Worm (Caenorhabditis elegans) whole organism, young adult: ENCODE results near the gene best-13.

Experiments
- B0019.2 ChIP-seq: fragments of 200-800 bp; sonication (Bioruptor generic); conservative IDR thresholded peaks from 2 replicates; pipeline ENCODE4 v1.3.6; 2022; ENCODE audit warnings: missing genetic modification reagents, missing genetic modification characterization, missing compliant biosample characterization
- B0261.1 ChIP-seq: sonication (generic microtip); optimal IDR thresholded peaks from 2 replicates; lab custom pipeline; 2016; ENCODE audit warnings: mild to moderate bottlenecking, missing genetic modification characterization, moderate library complexity, missing compliant biosample characterization
- F22D6.2 ChIP-seq: sonication (generic microtip); optimal IDR thresholded peaks from 2 replicates; lab custom pipeline; 2016; ENCODE audit warnings: mild to moderate bottlenecking, missing genetic modification characterization, missing compliant biosample characterization
- F23B12.7 ChIP-seq: sonication (generic microtip); optimal IDR thresholded peaks from 2 replicates; lab custom pipeline; 2017; ENCODE audit warnings: missing genetic modification characterization, mild to moderate bottlenecking, missing compliant biosample characterization, antibody characterized with exemption, moderate library complexity; ENCODE audit not compliant: insufficient read depth
- F52B5.7 ChIP-seq: sonication (generic microtip); optimal IDR thresholded peaks from 2 replicates; lab custom pipeline; 2016; ENCODE audit warnings: mild to moderate bottlenecking, missing genetic modification characterization, missing compliant biosample characterization
- F57A8.1 ChIP-seq: fragments of 200-800 bp; sonication (Bioruptor generic); optimal IDR thresholded peaks from 2 replicates; lab custom pipeline; 2018; ENCODE audit warnings: mild to moderate bottlenecking, missing genetic modification characterization, moderate library complexity, missing compliant biosample characterization
- K11D2.4 ChIP-seq: fragments of 200-800 bp; sonication (Bioruptor generic); IDR thresholded peaks from 2 replicates; pipeline ENCODE4 v1.3.6; 2022; ENCODE audit warnings: missing genetic modification reagents, missing genetic modification characterization, missing compliant biosample characterization
- T07F8.4 ChIP-seq: sonication (generic microtip); optimal IDR thresholded peaks from 2 replicates; lab custom pipeline; 2016; ENCODE audit warnings: mild to moderate bottlenecking, missing genetic modification characterization, moderate library complexity, missing compliant biosample characterization
- Y79H2A.3 ChIP-seq: fragments of 200-800 bp; sonication (Bioruptor generic); conservative IDR thresholded peaks from 2 replicates; pipeline ENCODE4 v1.3.6; 2022; ENCODE audit warnings: missing genetic modification reagents, missing genetic modification characterization, missing compliant biosample characterization
- ama-1 ChIP-seq, 3 experiments: fragments of 150-350 bp in 1 of 3; sonication (generic microtip) in 2 of 3; optimal IDR thresholded peaks; 2 replicates each; lab custom pipeline; 2014 to 2018; ENCODE audit warnings: missing biosample characterization in 2 of 3, missing genetic modification characterization in 2 of 3, missing genetic modification reagents in 2 of 3
- aptf-3 ChIP-seq: fragments of 200-800 bp; sonication (Bioruptor generic); IDR thresholded peaks from 2 replicates; pipeline ENCODE4 v1.3.6; 2022; ENCODE audit warnings: missing genetic modification characterization, missing compliant biosample characterization
- atf-7 ChIP-seq: sonication (generic microtip); optimal IDR thresholded peaks from 2 replicates; lab custom pipeline; 2017; ENCODE audit warnings: mild to moderate bottlenecking, missing genetic modification characterization, missing compliant biosample characterization
- athp-1 ChIP-seq: sonication (generic microtip); optimal IDR thresholded peaks from 2 replicates; lab custom pipeline; 2017; ENCODE audit warnings: mild to moderate bottlenecking, missing genetic modification characterization, missing compliant biosample characterization
- attf-5 ChIP-seq: fragments of 200-800 bp; sonication (Bioruptor generic); optimal IDR thresholded peaks from 2 replicates; lab custom pipeline; 2018; ENCODE audit warnings: mild to moderate bottlenecking, missing genetic modification characterization, missing compliant biosample characterization
- bed-2 ChIP-seq: fragments of 200-800 bp; sonication (Bioruptor generic); IDR thresholded peaks from 2 replicates; pipeline ENCODE4 v1.3.6; 2022; ENCODE audit warnings: missing genetic modification reagents, missing genetic modification characterization, missing compliant biosample characterization
- ccch-3 ChIP-seq: fragments of 200-800 bp; sonication (Bioruptor generic); optimal IDR thresholded peaks from 2 replicates; lab custom pipeline; 2018; ENCODE audit warnings: mild to moderate bottlenecking, missing genetic modification characterization, missing compliant biosample characterization
- ceh-40 ChIP-seq: fragments of 200-800 bp; sonication (Bioruptor generic); IDR thresholded peaks from 2 replicates; pipeline ENCODE4 v1.3.6; 2022; ENCODE audit warnings: missing genetic modification characterization, missing compliant biosample characterization
- dpff-1 ChIP-seq: sonication (generic microtip); optimal IDR thresholded peaks from 2 replicates; lab custom pipeline; 2017; ENCODE audit warnings: mild to moderate bottlenecking, missing genetic modification characterization, missing compliant biosample characterization
- ekl-4 ChIP-seq: fragments of 200-800 bp; sonication (Bioruptor generic); IDR thresholded peaks from 2 replicates; pipeline ENCODE4 v1.3.6; 2022; ENCODE audit warnings: missing genetic modification reagents, missing genetic modification characterization, missing compliant biosample characterization
- fkh-3 ChIP-seq: sonication (generic microtip); optimal IDR thresholded peaks from 2 replicates; lab custom pipeline; 2016; ENCODE audit warnings: mild to moderate bottlenecking, missing genetic modification characterization, missing compliant biosample characterization
- gei-17 ChIP-seq: fragments of 200-800 bp; sonication (Bioruptor generic); optimal IDR thresholded peaks from 2 replicates; lab custom pipeline; 2018; ENCODE audit warnings: mild to moderate bottlenecking, missing genetic modification characterization, missing compliant biosample characterization
- hrde-1 ChIP-seq: sonication (generic microtip); optimal IDR thresholded peaks from 2 replicates; lab custom pipeline; 2016; ENCODE audit warnings: missing genetic modification characterization, mild to moderate bottlenecking, missing compliant biosample characterization, moderate library complexity, missing genotype, missing genetic modification reagents, borderline replicate concordance
- hsf-1 ChIP-seq: fragments of 200-800 bp; sonication (Bioruptor generic); IDR thresholded peaks from 2 replicates; pipeline ENCODE4 v1.3.6; 2022; ENCODE audit warnings: missing genetic modification reagents, missing genetic modification characterization, missing compliant biosample characterization
- lag-1 ChIP-seq: fragments of 200-800 bp; sonication (Bioruptor generic); IDR thresholded peaks from 2 replicates; pipeline ENCODE4 v1.3.6; 2022; ENCODE audit warnings: missing genetic modification reagents, missing genetic modification characterization, missing compliant biosample characterization
- let-607 ChIP-seq, 2 experiments: fragments of 200-800 bp in 1 of 2; sonication (Bioruptor generic) in 1 of 2; sonication (generic microtip) in 1 of 2; optimal IDR thresholded peaks; 2 replicates each; lab custom pipeline; 2016 to 2018; ENCODE audit warnings: mild to moderate bottlenecking in 2 of 2, missing compliant biosample characterization in 2 of 2, missing genetic modification characterization in 2 of 2, moderate library complexity in 2 of 2, missing genotype in 1 of 2
- lin-26 ChIP-seq: fragments of 200-800 bp; sonication (Bioruptor generic); IDR thresholded peaks from 2 replicates; pipeline ENCODE4 v1.3.6; 2022; ENCODE audit warnings: missing genetic modification reagents, missing genetic modification characterization, missing compliant biosample characterization
- lin-54 ChIP-seq: fragments of 200-800 bp; sonication (Bioruptor generic); optimal IDR thresholded peaks from 2 replicates; lab custom pipeline; 2018; ENCODE audit warnings: mild to moderate bottlenecking, missing genetic modification characterization, missing compliant biosample characterization
- lsl-1 ChIP-seq: fragments of 200-800 bp; sonication (Bioruptor generic); optimal IDR thresholded peaks from 2 replicates; lab custom pipeline; 2018; ENCODE audit warnings: mild to moderate bottlenecking, missing genetic modification characterization, moderate library complexity, missing compliant biosample characterization
- madf-10 ChIP-seq: sonication (generic microtip); optimal IDR thresholded peaks from 2 replicates; lab custom pipeline; 2016; ENCODE audit warnings: mild to moderate bottlenecking, missing genetic modification characterization, missing compliant biosample characterization
- madf-8 ChIP-seq: fragments of 200-800 bp; sonication (Bioruptor generic); conservative IDR thresholded peaks from 2 replicates; pipeline ENCODE4 v1.3.6; 2022; ENCODE audit warnings: missing genetic modification reagents, missing genetic modification characterization, missing compliant biosample characterization
- mcd-1 ChIP-seq: fragments of 200-800 bp; sonication (Bioruptor generic); IDR thresholded peaks from 2 replicates; pipeline ENCODE4 v1.3.6; 2022; ENCODE audit warnings: missing genetic modification reagents, missing genetic modification characterization, missing compliant biosample characterization
- mes-4 ChIP-seq: sonication (generic microtip); optimal IDR thresholded peaks from 2 replicates; lab custom pipeline; 2016; ENCODE audit warnings: missing genotype, missing genetic modification characterization, missing compliant biosample characterization
- nfya-2 ChIP-seq: fragments of 200-800 bp; sonication (Bioruptor generic); IDR thresholded peaks from 2 replicates; pipeline ENCODE4 v1.3.6; 2022; ENCODE audit warnings: missing genetic modification reagents, missing genetic modification characterization, missing compliant biosample characterization
- pbrm-1 ChIP-seq: fragments of 200-800 bp; sonication (Bioruptor generic); IDR thresholded peaks from 2 replicates; pipeline ENCODE4 v1.3.6; 2022; ENCODE audit warnings: missing genetic modification reagents, missing genetic modification characterization, missing compliant biosample characterization
- pha-4 ChIP-seq: fragments of 150-350 bp; sonication (generic microtip); optimal IDR thresholded peaks from 2 replicates; lab custom pipeline; 2014; ENCODE audit warnings: missing biosample characterization, missing genetic modification reagents, missing genetic modification characterization
- rpc-1 ChIP-seq, 2 experiments: fragments of 150-350 bp in 1 of 2; sonication (generic microtip) in 1 of 2; optimal IDR thresholded peaks; 2 replicates each; lab custom pipeline; 2014 to 2018; ENCODE audit warnings: missing biosample characterization in 1 of 2, missing genetic modification characterization in 1 of 2, missing genetic modification reagents in 1 of 2, missing genotype in 1 of 2
- snpc-1.3 ChIP-seq: sonication (generic microtip); optimal IDR thresholded peaks from 2 replicates; lab custom pipeline; 2017; ENCODE audit warnings: missing genetic modification characterization, mild to moderate bottlenecking, missing compliant biosample characterization, antibody characterized with exemption, moderate library complexity, missing genotype, missing genetic modification reagents; ENCODE audit not compliant: insufficient read depth
- sptf-2 ChIP-seq: fragments of 200-800 bp; sonication (Bioruptor generic); optimal IDR thresholded peaks from 2 replicates; lab custom pipeline; 2018; ENCODE audit warnings: mild to moderate bottlenecking, missing genetic modification characterization, missing compliant biosample characterization
- tbp1 ChIP-seq: fragments of 200-800 bp; sonication (Bioruptor generic); optimal IDR thresholded peaks from 2 replicates; lab custom pipeline; 2018; ENCODE audit warnings: mild to moderate bottlenecking, missing genetic modification characterization, missing compliant biosample characterization
- zim-3 ChIP-seq: sonication (generic microtip); optimal IDR thresholded peaks from 2 replicates; lab custom pipeline; 2017; ENCODE audit warnings: mild to moderate bottlenecking, missing genetic modification characterization, moderate library complexity, missing compliant biosample characterization
- ztf-26 ChIP-seq: sonication (generic microtip); optimal IDR thresholded peaks from 2 replicates; lab custom pipeline; 2017; ENCODE audit warnings: missing genetic modification characterization, missing compliant biosample characterization
- ztf-28 ChIP-seq: fragments of 200-800 bp; sonication (Bioruptor generic); IDR thresholded peaks from 2 replicates; pipeline ENCODE4 v1.3.6; 2022; ENCODE audit warnings: missing genetic modification reagents, missing genetic modification characterization, missing compliant biosample characterization
- ztf-3 ChIP-seq: fragments of 200-800 bp; sonication (Bioruptor generic); optimal IDR thresholded peaks from 2 replicates; lab custom pipeline; 2018; ENCODE audit warnings: mild to moderate bottlenecking, missing genetic modification characterization, missing compliant biosample characterization

Gene best-13

DNA sequence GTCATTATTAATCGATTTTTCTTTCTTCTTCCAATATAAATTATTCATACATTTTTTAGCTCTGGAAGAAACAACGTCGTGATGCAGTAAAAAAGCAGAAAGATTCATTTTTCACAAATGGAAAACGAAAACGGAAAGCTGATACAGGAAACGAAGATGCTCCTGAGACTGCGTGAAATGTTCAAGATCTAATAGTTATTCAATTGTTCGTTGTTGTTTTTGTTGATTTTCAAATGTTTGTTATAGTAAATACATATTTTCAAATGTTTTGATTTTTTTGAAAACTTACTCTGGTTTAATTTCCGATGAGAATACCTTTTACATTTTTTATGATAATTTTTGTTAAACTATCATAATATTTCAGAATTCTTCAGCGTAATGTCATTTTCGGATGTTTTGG, 39.9 kb upstream of the best-13 start, which contains the start of gene K07F5.16:
TSS of gene K07F5.16 (plus strand) at position 301 of the 400 bp plus-strand sequence.
- TF ChIP-seq Y79H2A.3 (GFP tag; lab: Robert Waterston, UW) (no peak), zim-3 (no peak), snpc-1.3 (tag; lab: Kevin White, UChicago) (no peak), lsl-1 (GFP tag; lab: Kevin White, UChicago) (no peak), attf-5 (no peak), F57A8.1 (no peak), sptf-2 (GFP tag; lab: Kevin White, UChicago) (no peak), athp-1 (tag; lab: Kevin White, UChicago) (no peak), mcd-1 (GFP tag; lab: Robert Waterston, UW) (no peak), K11D2.4 (GFP tag; lab: Robert Waterston, UW) (no peak), bed-2 (GFP tag; lab: Robert Waterston, UW) (no peak), pha-4 (tag; lab: Kevin White, UChicago) (no peak), B0019.2 (GFP tag; lab: Robert Waterston, UW) (no peak), fkh-3 (tag; lab: Kevin White, UChicago) (no peak), madf-10 (tag; lab: Kevin White, UChicago) (no peak), F23B12.7 (no peak), ztf-26 (tag; lab: Kevin White, UChicago) (no peak)

DNA sequence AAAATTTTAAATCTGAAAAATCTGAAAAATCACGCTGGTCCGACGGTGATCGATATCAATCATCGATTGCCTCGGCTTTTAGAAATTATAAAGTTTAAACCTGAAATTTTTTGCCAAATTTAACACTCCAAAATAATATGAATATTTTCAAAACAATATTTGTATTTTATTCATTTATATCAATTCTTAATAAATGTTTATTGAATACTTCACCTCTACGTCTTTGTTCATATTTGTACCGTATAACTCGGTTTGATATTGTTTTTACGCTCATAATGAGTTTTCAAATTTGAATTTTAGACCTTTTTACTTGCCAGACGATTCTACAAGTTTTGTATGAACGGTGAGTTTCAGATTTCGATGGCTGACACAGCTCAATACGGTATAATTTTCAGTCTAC, 38.9 kb upstream of the best-13 start, which contains the start of the genes K07F5.15 and K07F5.22:
TSS of gene K07F5.15 (plus strand) at position 301 of the 400 bp plus-strand sequence.
TSS of gene K07F5.22 (plus strand) at position 301 of the 400 bp plus-strand sequence.
- no peak for TF ChIP-seq fkh-3 (tag; lab: Kevin White, UChicago)

DNA sequence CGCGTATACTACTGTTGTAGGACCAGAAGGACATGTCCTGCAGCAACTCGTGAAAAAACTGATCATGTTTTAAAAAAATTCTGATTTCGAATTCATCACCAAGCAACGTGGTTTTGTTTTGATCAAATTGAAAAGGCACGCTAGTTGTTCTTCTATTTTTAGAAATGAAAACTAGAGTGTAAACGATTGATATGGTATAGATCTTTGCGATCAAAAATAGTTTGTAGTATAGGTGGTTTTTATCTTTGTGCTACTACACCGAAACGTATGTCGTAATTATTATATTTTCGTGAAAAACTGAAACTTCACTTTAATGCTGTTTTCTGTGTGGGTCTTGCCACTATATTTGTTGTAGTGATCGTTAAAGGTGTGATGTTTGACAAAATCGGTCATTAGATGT, 36.8 kb upstream of the best-13 start:
- no peak for TF ChIP-seq gei-17 (GFP tag; lab: Kevin White, UChicago)
- TF ChIP-seq ztf-26 (tag; lab: Kevin White, UChicago): no peak
- TF ChIP-seq pbrm-1: no peak
- no peak for TF ChIP-seq ama-1 (optimal IDR thresholded peaks at IDR 0.05; lab: Kevin White, UChicago)
- no peak for TF ChIP-seq ama-1 (GFP tag; optimal IDR thresholded peaks at IDR 0.05; lab: Kevin White, UChicago)
- TF ChIP-seq ztf-28 (GFP tag; lab: Robert Waterston, UW): no peak
- no peak for TF ChIP-seq hsf-1 (GFP tag; lab: Robert Waterston, UW)
- no peak for TF ChIP-seq F22D6.2 (tag; lab: Kevin White, UChicago)
- TF ChIP-seq hrde-1: no peak
- TF ChIP-seq rpc-1 (optimal IDR thresholded peaks at IDR 0.05; lab: Kevin White, UChicago): no peak
- TF ChIP-seq rpc-1 (tag; optimal IDR thresholded peaks at IDR 0.05; lab: Kevin White, UChicago): no peak

DNA sequence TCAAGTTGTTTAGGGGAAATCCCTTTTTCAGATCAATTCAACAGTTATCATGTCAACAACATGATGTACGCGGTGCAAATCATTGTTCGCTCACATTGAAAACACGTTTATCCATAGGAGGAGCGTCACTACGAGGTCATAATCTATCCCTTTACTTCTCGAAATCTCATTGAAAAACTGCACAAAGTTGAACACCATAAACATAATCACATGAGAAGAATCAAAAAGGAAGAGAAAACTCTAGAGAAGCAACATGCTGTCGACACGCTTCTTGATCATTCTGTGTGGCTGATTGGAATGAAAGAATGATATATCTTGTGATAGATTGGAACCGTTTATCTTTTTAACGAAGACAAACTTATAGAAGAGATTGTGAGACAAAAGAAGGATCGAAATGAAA, 35.8 kb upstream of the best-13 start:
- TF ChIP-seq snpc-1.3 (tag; lab: Kevin White, UChicago): no peak
- no peak for TF ChIP-seq lin-54 (GFP tag; lab: Kevin White, UChicago)
- TF ChIP-seq nfya-2: no peak
- no peak for TF ChIP-seq atf-7 (tag; lab: Kevin White, UChicago)
- no peak for TF ChIP-seq B0261.1 (tag; lab: Kevin White, UChicago)
- TF ChIP-seq ztf-3 (GFP tag; lab: Kevin White, UChicago): no peak
- TF ChIP-seq madf-8 (GFP tag; lab: Robert Waterston, UW): no peak
- no peak for TF ChIP-seq lag-1 (GFP tag; lab: Robert Waterston, UW)
- TF ChIP-seq bed-2 (GFP tag; lab: Robert Waterston, UW): no peak
- no peak for TF ChIP-seq dpff-1 (tag; lab: Kevin White, UChicago)
- TF ChIP-seq ekl-4 (GFP tag; lab: Robert Waterston, UW): no peak
- TF ChIP-seq F52B5.7 (tag; lab: Kevin White, UChicago): no peak
- TF ChIP-seq mes-4: no peak
- peak; percentile 48; the same call in 1 of the 2 replicates for TF ChIP-seq lin-26
- TF ChIP-seq ceh-40 (GFP tag; lab: Robert Waterston, UW): no peak
- no peak for TF ChIP-seq T07F8.4 (tag; lab: Kevin White, UChicago)
- TF ChIP-seq tbp1 (GFP tag; lab: Kevin White, UChicago): peak; percentile 3
- TF ChIP-seq aptf-3 (GFP tag; lab: Robert Waterston, UW): no peak
- TF ChIP-seq let-607 (tag; optimal IDR thresholded peaks at IDR 0.05; lab: Kevin White, UChicago): peak in 1 of 2 experiments; percentile 8
- no peak for TF ChIP-seq fkh-3 (tag; lab: Kevin White, UChicago)
- no peak for TF ChIP-seq ccch-3
